Worm (Caenorhabditis elegans): Measurements from ENCODE around the gene set-2.

set-2 gene

ce11 chrIII:4961281-4961680, 31.3 kb upstream of the set-2 start:
- TF ChIP-seq lsy-2 (tag; optimal IDR thresholded peaks at IDR 0.05) = no peak
- TF ChIP-seq efl-1 (optimal IDR thresholded peaks at IDR 0.05) = no peak
- TF ChIP-seq efl-1 (GFP tag; optimal IDR thresholded peaks at IDR 0.05 in 1 of 2) = peak in 1 of 2 experiments; percentile 26
- no peak for TF ChIP-seq ceh-8 (GFP tag; optimal IDR thresholded peaks at IDR 0.05)
- TF ChIP-seq lin-13 (GFP tag; optimal IDR thresholded peaks at IDR 0.05) = no peak
- TF ChIP-seq nhr-85 (tag) = no peak

- TF ChIP-seq zag-1 (tag; optimal IDR thresholded peaks at IDR 0.05) = no peak
- no peak for TF ChIP-seq elt-2 (tag; optimal IDR thresholded peaks at IDR 0.05)
- TF ChIP-seq mef-2 (tag; optimal IDR thresholded peaks at IDR 0.05) = no peak
- no peak for TF ChIP-seq pag-3 (tag; optimal IDR thresholded peaks at IDR 0.05; ENCODE audit: borderline replicate concordance, insufficient read depth)
- TF ChIP-seq rnt-1 (tag; optimal IDR thresholded peaks at IDR 0.05) = no peak
- TF ChIP-seq snu-23 (GFP tag; optimal IDR thresholded peaks at IDR 0.05) = no peak
- no peak for TF ChIP-seq nhr-84 (tag; optimal IDR thresholded peaks at IDR 0.05)
- TF ChIP-seq nhr-12 (tag; optimal IDR thresholded peaks at IDR 0.05) = no peak
- TF ChIP-seq lir-3 (tag; optimal IDR thresholded peaks at IDR 0.05; ENCODE audit: poor library complexity) = no peak
- no peak for TF ChIP-seq tbx-2 (tag; optimal IDR thresholded peaks at IDR 0.05)
These were observed 30.2 kb upstream of the set-2 start, which contains the start of gene C27F2.4 for ce11 chrIII:4960204-4960603. Gene C27F2.4 (minus strand): TSS chrIII:4960304.

- TF ChIP-seq zip-4 (GFP tag; optimal IDR thresholded peaks at IDR 0.05) (no peak), fkh-8 (tag; optimal IDR thresholded peaks at IDR 0.05) (no peak), hlh-4 (tag; optimal IDR thresholded peaks at IDR 0.05) (no peak), snpc-4 (tag; optimal IDR thresholded peaks at IDR 0.05) (no peak), dsc-1 (tag; optimal IDR thresholded peaks at IDR 0.05) (no peak)
These were observed 26.6 kb upstream of the set-2 start, which contains the start of gene C26E6.1 for ce11 chrIII:4956566-4956965. Gene C26E6.1 (plus strand): TSS chrIII:4956866.

- TF ChIP-seq fkh-10 (GFP tag; optimal IDR thresholded peaks at IDR 0.05) (no peak), swsn-7 (tag; optimal IDR thresholded peaks at IDR 0.05) (no peak), C04F5.9 (tag; optimal IDR thresholded peaks at IDR 0.05) (no peak), lin-13 (GFP tag; optimal IDR thresholded peaks at IDR 0.05) (no peak), Y116A8C.19 (tag; optimal IDR thresholded peaks at IDR 0.05; ENCODE audit: borderline replicate concordance) (no peak), unc-30 (tag; optimal IDR thresholded peaks at IDR 0.05) (no peak), efl-1 (optimal IDR thresholded peaks at IDR 0.05) (no peak), efl-1 (GFP tag; optimal IDR thresholded peaks at IDR 0.05 in 1 of 2) (no peak), mdl-1 (tag; optimal IDR thresholded peaks at IDR 0.05) (no peak), F16B12.6 (tag; optimal IDR thresholded peaks at IDR 0.05) (no peak), lin-15B (tag; optimal IDR thresholded peaks at IDR 0.05) (no peak), C16A3.4 (tag; optimal IDR thresholded peaks at IDR 0.05) (no peak), ztf-4 (tag; optimal IDR thresholded peaks at IDR 0.05) (no peak), fkh-8 (tag; optimal IDR thresholded peaks at IDR 0.05) (no peak), blmp-1 (tag; optimal IDR thresholded peaks at IDR 0.05) (no peak), lsy-2 (tag; optimal IDR thresholded peaks at IDR 0.05) (no peak), nhr-237 (tag; optimal IDR thresholded peaks at IDR 0.05) (no peak), mef-2 (tag; optimal IDR thresholded peaks at IDR 0.05) (no peak), aha-1 (tag; optimal IDR thresholded peaks at IDR 0.05) (no peak), ceh-8 (GFP tag; optimal IDR thresholded peaks at IDR 0.05) (no peak)
These were observed 23.0 kb upstream of the set-2 start for ce11 chrIII:4952970-4953369.

DNA sequence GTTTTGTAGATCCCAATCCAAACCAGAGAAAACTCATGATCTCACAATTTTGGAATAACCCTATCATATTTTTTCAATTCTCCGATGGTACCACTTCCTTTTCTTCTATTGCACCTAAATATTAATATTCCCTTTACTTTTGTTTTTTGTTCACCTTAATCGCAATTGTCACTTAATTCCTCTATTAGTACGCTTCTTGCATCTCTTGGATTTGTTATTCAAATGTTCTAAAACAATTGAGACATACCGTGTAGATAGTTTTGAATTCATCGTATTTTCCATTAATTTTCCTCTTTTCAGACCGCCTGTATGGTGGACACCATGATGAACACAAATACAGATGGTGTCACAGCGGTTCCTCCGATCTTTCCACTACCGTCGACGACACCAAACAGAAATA, 21.8 kb upstream of the set-2 start, which contains the start of gene flh-2:
TSS of gene flh-2 (plus strand) at position 301 of the 400 bp plus-strand sequence.
- TF ChIP-seq ztf-4 (tag; optimal IDR thresholded peaks at IDR 0.05) (no peak), elt-2 (tag; optimal IDR thresholded peaks at IDR 0.05) (no peak), lir-3 (tag; optimal IDR thresholded peaks at IDR 0.05; ENCODE audit: poor library complexity) (no peak), rnt-1 (tag; optimal IDR thresholded peaks at IDR 0.05) (no peak), F16B12.6 (tag; optimal IDR thresholded peaks at IDR 0.05) (no peak), pqm-1 (tag; optimal IDR thresholded peaks at IDR 0.05) (no peak), mab-9 (GFP tag; IDR thresholded peaks at IDR 0.05) (no peak), unc-30 (tag; optimal IDR thresholded peaks at IDR 0.05) (no peak), ceh-82 (tag; optimal IDR thresholded peaks at IDR 0.05) (no peak), swsn-7 (tag; optimal IDR thresholded peaks at IDR 0.05) (no peak), dsc-1 (tag; optimal IDR thresholded peaks at IDR 0.05) (no peak), lin-14 (GFP tag; optimal IDR thresholded peaks at IDR 0.05) (no peak), ceh-8 (GFP tag; optimal IDR thresholded peaks at IDR 0.05) (no peak), nhr-19 (GFP tag; conservative IDR thresholded peaks at IDR 0.05) (no peak), grh-1 (GFP tag; IDR thresholded peaks at IDR 0.05) (no peak), ceh-90 (tag; optimal IDR thresholded peaks at IDR 0.05) (no peak), Y116A8C.19 (tag; optimal IDR thresholded peaks at IDR 0.05; ENCODE audit: borderline replicate concordance) (no peak), lin-39 (tag; optimal IDR thresholded peaks at IDR 0.05) (no peak), mdl-1 (tag; optimal IDR thresholded peaks at IDR 0.05) (no peak), C34B4.2 (tag; optimal IDR thresholded peaks at IDR 0.05) (no peak)

Measured in whole organism, L1 larva.